Worm (Caenorhabditis elegans): Measurements from ENCODE around the gene F21A3.4.
A peak's percentile ranks its signal among the peaks of the same experiment; 100 is the strongest.

The F21A3.4 gene

DNA sequence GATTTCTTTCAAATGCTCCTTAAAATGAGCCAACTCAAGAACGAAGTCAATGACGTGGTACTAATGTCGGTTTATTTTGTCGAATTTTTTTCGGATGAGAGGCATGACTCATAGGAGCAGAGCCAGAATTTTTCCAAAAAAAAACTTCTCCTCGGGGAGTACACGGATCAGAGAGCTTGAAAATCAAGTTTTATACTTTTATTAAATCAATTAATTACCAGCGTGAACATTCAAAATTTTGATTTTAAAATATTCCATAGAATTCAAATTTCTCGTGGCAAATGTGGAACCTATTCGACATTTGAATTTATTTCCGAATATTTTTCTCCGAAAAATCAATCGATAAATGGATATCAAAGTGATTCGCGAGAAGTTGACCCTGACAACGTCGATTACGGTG lies at the start of gene F21A3.4:
Gene F21A3.4, plus strand, starts transcription at position 301 of the 400 bp plus-strand sequence.
- TF ChIP-seq hlh-11 (tag; optimal IDR thresholded peaks at IDR 0.05) (no peak), daf-8 (GFP tag; IDR thresholded peaks at IDR 0.05) (no peak), Y105C5A.15 (GFP tag; IDR thresholded peaks at IDR 0.05) (no peak), unc-39 (tag; optimal IDR thresholded peaks at IDR 0.05) (no peak)

DNA sequence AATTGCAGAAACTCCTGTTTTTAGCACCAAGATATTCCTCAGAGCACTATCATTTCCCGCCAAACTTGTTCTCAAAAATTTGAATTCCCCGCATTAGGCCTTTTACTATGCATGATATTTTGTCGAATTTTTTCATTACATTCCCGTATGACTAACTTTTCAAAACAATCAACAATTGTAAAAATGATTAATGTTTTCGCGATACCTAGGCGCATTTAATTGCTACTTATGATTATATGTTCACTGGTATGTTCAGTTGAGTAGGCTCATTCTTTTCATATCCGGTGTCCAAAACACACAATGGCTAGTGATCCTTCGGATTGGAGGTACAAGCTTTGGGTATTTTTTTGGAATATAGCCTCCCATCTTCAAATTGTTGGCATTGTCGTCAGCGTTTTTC lies 48.7 kb upstream of the F21A3.4 start, which contains the start of gene srw-21:
Gene srw-21, plus strand, starts transcription at position 301 of the 400 bp plus-strand sequence.
- no peak for TF ChIP-seq nhr-41 (GFP tag; IDR thresholded peaks at IDR 0.05)
- TF ChIP-seq daf-19 (GFP tag; conservative IDR thresholded peaks at IDR 0.05): no peak

DNA sequence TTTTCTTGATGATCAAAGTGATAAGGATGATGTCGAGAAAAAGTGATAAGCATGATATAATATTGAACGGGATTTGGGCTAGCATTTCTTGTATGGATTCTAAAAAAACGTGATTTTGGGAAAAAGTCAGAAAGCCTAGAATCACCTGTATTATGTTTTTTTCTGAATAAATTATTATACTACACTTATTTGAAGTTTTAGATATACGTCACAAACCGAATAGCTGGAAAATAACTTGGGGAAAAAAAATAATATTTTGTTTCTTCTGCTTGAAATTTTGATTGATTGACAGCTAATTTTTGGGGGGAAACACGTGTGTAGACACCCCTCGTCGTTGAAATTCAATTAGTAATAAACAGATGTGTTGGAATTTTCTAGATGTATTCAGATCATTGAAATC lies 43.9 kb upstream of the F21A3.4 start, which contains the start of gene str-264:
Gene str-264, minus strand, starts transcription at position 101 of the 400 bp plus-strand sequence.
- no peak for TF ChIP-seq lin-1 (GFP tag; IDR thresholded peaks at IDR 0.05)
- no peak for TF ChIP-seq daf-8 (GFP tag; IDR thresholded peaks at IDR 0.05)
- TF ChIP-seq lin-29 (GFP tag; IDR thresholded peaks at IDR 0.05): no peak
- no peak for TF ChIP-seq vab-7 (GFP tag; IDR thresholded peaks at IDR 0.05)
- TF ChIP-seq lin-13 (GFP tag; optimal IDR thresholded peaks at IDR 0.05): no peak
- no peak for TF ChIP-seq hmg-1.1 (GFP tag; IDR thresholded peaks at IDR 0.05)
- no peak for TF ChIP-seq spr-3 (GFP tag; optimal IDR thresholded peaks at IDR 0.05)
- no peak for TF ChIP-seq ztf-11 (tag; optimal IDR thresholded peaks at IDR 0.05)
- TF ChIP-seq Y5F2A.4 (GFP tag; optimal IDR thresholded peaks at IDR 0.05): no peak

DNA sequence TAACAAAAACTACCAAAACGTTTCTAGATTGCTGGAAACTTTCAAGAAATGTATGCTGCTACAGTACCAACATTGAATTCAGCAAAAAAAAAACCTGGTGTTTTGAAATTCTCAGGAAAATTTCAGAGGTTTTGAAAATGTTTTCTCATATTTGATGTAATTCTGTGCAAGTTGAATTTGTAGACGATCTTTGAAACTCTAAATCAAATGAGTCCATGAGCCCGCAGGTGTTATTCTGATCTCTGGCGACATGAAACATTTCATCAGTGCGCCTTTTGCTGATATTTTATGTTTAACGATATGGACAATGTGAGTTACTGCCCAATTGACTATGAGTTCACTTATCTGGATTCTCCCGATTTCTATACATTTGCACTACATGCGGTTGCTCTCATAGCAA lies 42.7 kb upstream of the F21A3.4 start, which contains the start of gene srh-218:
Gene srh-218, plus strand, starts transcription at position 301 of the 400 bp plus-strand sequence.
- TF ChIP-seq nhr-76 (tag; optimal IDR thresholded peaks at IDR 0.05) (no peak), gei-8 (GFP tag; optimal IDR thresholded peaks at IDR 0.05) (no peak), tag-97 (GFP tag; IDR thresholded peaks at IDR 0.05) (no peak), ceh-28 (tag; optimal IDR thresholded peaks at IDR 0.05) (no peak), madf-9 (GFP tag; conservative IDR thresholded peaks at IDR 0.05) (no peak), hlh-11 (tag; optimal IDR thresholded peaks at IDR 0.05) (no peak), F37D6.2 (tag; optimal IDR thresholded peaks at IDR 0.05) (no peak), skn-1 (tag; optimal IDR thresholded peaks at IDR 0.05) (no peak), hif-1 (tag; optimal IDR thresholded peaks at IDR 0.05) (no peak), ces-1 (GFP tag; optimal IDR thresholded peaks at IDR 0.05) (no peak), unc-62 (GFP tag; optimal IDR thresholded peaks at IDR 0.05 in 1 of 2) (no peak), unc-62 (tag; optimal IDR thresholded peaks at IDR 0.05) (no peak), dmd-6 (GFP tag; IDR thresholded peaks at IDR 0.05) (no peak)

DNA sequence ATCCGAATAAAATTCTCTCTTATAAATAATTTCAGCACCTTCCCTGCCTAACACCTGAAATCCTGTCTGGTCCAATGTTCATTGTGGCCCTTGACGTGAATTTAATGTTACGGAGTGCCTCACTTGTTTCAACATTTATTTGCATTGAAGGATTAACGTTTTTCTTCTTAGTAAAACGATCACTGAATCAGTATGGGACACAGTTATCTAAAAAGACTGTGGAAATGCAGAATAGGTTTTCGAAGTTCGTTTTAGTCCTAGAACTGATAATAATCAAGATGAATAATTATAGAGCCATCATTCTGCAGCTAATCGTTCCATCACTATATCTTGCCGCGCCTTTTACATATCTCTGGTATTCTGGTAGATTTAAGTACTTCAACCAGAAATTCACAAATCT lies 41.3 kb upstream of the F21A3.4 start, which contains the start of gene srh-219:
Gene srh-219, plus strand, starts transcription at position 301 of the 400 bp plus-strand sequence.
- no peak for TF ChIP-seq F10B5.3 (tag; optimal IDR thresholded peaks at IDR 0.05)

DNA sequence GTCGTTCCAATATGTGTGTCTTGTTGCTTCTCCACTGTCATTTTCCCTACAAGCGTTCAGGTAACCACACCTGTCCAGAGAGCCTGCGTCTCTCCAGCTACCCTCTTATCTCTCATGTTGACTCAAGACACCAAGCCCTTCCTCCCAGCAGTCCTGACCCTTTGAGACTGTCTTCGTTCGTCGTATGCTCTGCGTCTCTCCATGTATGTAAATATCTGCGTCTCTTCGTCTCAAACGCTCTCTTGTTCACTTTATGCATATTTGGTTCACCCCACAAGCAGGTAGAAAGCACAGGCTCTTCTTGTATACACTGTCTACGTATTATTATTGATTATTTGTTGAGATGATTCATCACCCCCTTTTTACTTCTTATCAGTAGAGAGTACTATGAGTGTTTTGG lies 38.7 kb upstream of the F21A3.4 start:
- TF ChIP-seq spr-3 (GFP tag; optimal IDR thresholded peaks at IDR 0.05): no peak
- TF ChIP-seq sdz-12 (GFP tag; optimal IDR thresholded peaks at IDR 0.05): no peak
- TF ChIP-seq duxl-1 (tag; optimal IDR thresholded peaks at IDR 0.05; ENCODE audit: poor library complexity): no peak
- no peak for TF ChIP-seq F37D6.2 (tag; optimal IDR thresholded peaks at IDR 0.05)
- no peak for TF ChIP-seq nhr-42 (GFP tag; IDR thresholded peaks at IDR 0.05)
- TF ChIP-seq fos-1 (tag; optimal IDR thresholded peaks at IDR 0.05): peak; percentile 56
- TF ChIP-seq rbr-2 (tag; optimal IDR thresholded peaks at IDR 0.05): peak; percentile 7
- peak; percentile 59; the same call in 1 of the 2 replicates for TF ChIP-seq dmd-8 (GFP tag; IDR thresholded peaks at IDR 0.05)
- TF ChIP-seq pha-4 (GFP tag; IDR thresholded peaks at IDR 0.05): no peak
- TF ChIP-seq pha-4 (tag; optimal IDR thresholded peaks at IDR 0.05): peak; percentile 96
- no peak for TF ChIP-seq hmg-1.1 (GFP tag; IDR thresholded peaks at IDR 0.05)
- peak; percentile 89 for TF ChIP-seq nhr-6 (tag; optimal IDR thresholded peaks at IDR 0.05)
- TF ChIP-seq ceh-44 (GFP tag; IDR thresholded peaks at IDR 0.05): no peak
- TF ChIP-seq hlh-11 (tag; optimal IDR thresholded peaks at IDR 0.05): peak; percentile 93
- no peak for TF ChIP-seq spr-1 (tag; optimal IDR thresholded peaks at IDR 0.05)
- no peak for TF ChIP-seq ceh-20 (GFP tag; IDR thresholded peaks at IDR 0.05)
- no peak for TF ChIP-seq hif-1 (tag; optimal IDR thresholded peaks at IDR 0.05)
- no peak for TF ChIP-seq snpc-1.2 (GFP tag; IDR thresholded peaks at IDR 0.05)
- TF ChIP-seq daf-16 (GFP tag; optimal IDR thresholded peaks at IDR 0.05): peak in 1 of 2 experiments; percentile 75
- peak; percentile 98 for TF ChIP-seq daf-16 (tag; optimal IDR thresholded peaks at IDR 0.05)
- no peak for TF ChIP-seq lin-39 (tag; optimal IDR thresholded peaks at IDR 0.05)
